Fruit fly (Drosophila melanogaster) whole organism, pupa: ENCODE data around the gene salt.

Source experiments
- CG13204 ChIP-seq: fragments of 200-800 bp; sonication (Bioruptor generic); optimal IDR thresholded peaks from 2 replicates; lab custom pipeline; 2018; ENCODE audit warnings: missing biosample characterization, mild to moderate bottlenecking, missing genetic modification characterization, moderate library complexity
- CG15710 ChIP-seq: fragments of 200-800 bp; sonication (Bioruptor generic); optimal IDR thresholded peaks from 2 replicates; lab custom pipeline; 2018; ENCODE audit warnings: missing biosample characterization, mild to moderate bottlenecking, missing genetic modification characterization, moderate library complexity
- CG17806 ChIP-seq: fragments of 200-800 bp; sonication (Bioruptor generic); optimal IDR thresholded peaks from 2 replicates; lab custom pipeline; 2018; ENCODE audit warnings: missing biosample characterization, mild to moderate bottlenecking, missing genetic modification characterization, moderate library complexity
- CG34367 ChIP-seq: fragments of 200-800 bp; sonication (Bioruptor generic); optimal IDR thresholded peaks from 2 replicates; lab custom pipeline; 2018; ENCODE audit warnings: missing biosample characterization, mild to moderate bottlenecking, missing genetic modification characterization
- CG4496 ChIP-seq: fragments of 200-800 bp; sonication (Bioruptor generic); IDR thresholded peaks from 3 replicates; pipeline ENCODE4 v1.3.6; 2022; ENCODE audit warnings: missing biosample characterization, missing genetic modification characterization
- CG8159 ChIP-seq: fragments of 200-800 bp; sonication (Bioruptor generic); optimal IDR thresholded peaks from 3 replicates; lab custom pipeline; 2018; ENCODE audit warnings: missing biosample characterization, mild to moderate bottlenecking, missing genetic modification characterization, moderate library complexity
- EcR ChIP-seq: fragments of 200-800 bp; sonication (Bioruptor generic); optimal IDR thresholded peaks from 3 replicates; lab custom pipeline; 2019; ENCODE audit warnings: missing biosample characterization, missing genetic modification characterization, mild to moderate bottlenecking, moderate library complexity, missing genetic modification reagents
- Ets98B ChIP-seq: fragments of 200-800 bp; sonication (Bioruptor generic); IDR thresholded peaks from 2 replicates; pipeline ENCODE4 v1.3.6; 2022; ENCODE audit warnings: missing biosample characterization, missing genetic modification characterization
- fd96Ca ChIP-seq: fragments of 200-800 bp; sonication (Bioruptor generic); IDR thresholded peaks from 3 replicates; pipeline ENCODE4 v1.3.6; 2022; ENCODE audit warnings: missing biosample characterization, missing genetic modification characterization

DNA sequence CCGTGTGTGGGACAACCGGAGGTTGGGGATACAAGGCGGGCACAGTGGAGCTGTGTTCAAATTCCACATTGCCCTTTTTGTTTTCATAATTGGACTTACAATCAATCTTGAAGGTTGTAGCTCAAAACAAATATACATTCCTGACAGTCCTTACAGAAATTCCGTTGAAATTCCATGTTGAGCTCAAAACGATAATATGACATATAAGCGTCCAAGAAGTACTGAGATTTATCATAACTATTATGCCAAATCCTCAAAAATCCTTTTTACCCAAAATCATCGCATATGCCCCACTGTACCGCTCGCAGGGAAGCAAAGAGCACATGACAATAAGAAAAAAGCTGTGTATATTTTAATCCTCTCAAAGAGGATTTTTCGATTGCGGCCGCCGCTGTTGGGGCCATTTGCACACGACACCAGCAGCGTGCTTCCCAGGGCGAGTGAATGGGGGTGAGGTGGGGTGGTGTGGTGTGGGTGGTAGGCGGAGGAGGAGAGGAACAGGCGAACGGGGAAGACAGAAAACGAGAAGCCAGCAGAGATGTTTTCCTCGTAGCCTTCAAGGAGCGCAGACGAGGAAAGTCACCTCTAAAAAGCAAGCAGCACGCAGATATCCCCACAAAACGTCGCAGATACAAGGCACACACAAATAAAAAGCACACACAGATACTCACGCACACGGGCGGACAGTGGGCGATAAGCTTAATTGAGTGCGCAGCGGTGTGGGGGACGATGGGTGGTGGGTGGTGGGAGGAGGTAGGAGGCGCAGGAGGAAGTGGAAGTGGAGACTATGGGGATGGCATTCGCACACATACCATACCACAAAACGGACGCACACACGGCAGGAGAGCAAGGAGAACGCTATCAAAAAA is 37.0 kb downstream of the salt start:
- no peak for TF ChIP-seq EcR
- TF ChIP-seq CG13204 (GFP tag; lab: Kevin White, UChicago), result peak; percentile 67
- TF ChIP-seq Ets98B, result peak; percentile 31
- peak; percentile 89 for TF ChIP-seq CG15710
- peak; percentile 84 for TF ChIP-seq CG8159 (tag; lab: Kevin White, UChicago)
- TF ChIP-seq CG4496 (GFP tag; lab: Robert Waterston, UW), result peak; percentile 63; the same call in 1 of the 3 replicates
- peak; percentile 79 for TF ChIP-seq CG34367 (tag; lab: Kevin White, UChicago)
- peak; percentile 79 for TF ChIP-seq CG17806
- TF ChIP-seq fd96Ca (GFP tag; lab: Robert Waterston, UW), result peak; percentile 81
